Worm (Caenorhabditis elegans) whole organism, L3 larva: ENCODE data around the gene tag-10.

Experiments
- ceh-16 ChIP-seq: sonication (generic microtip); optimal IDR thresholded peaks from 2 replicates; lab custom pipeline; 2017; ENCODE audit warnings: missing biosample characterization, missing genetic modification characterization
- egl-27 ChIP-seq: sonication (generic microtip); optimal IDR thresholded peaks from 4 replicates; lab custom pipeline; 2017; ENCODE audit warnings: missing biosample characterization, missing genetic modification reagents, missing genetic modification characterization
- lin-39 ChIP-seq: fragments of 150-350 bp; optimal IDR thresholded peaks from 2 replicates; lab custom pipeline; 2018; ENCODE audit warnings: missing biosample characterization, missing genetic modification reagents, missing genetic modification characterization
- mdl-1 ChIP-seq: fragments of 150-350 bp; optimal IDR thresholded peaks from 2 replicates; lab custom pipeline; 2014; ENCODE audit warnings: missing biosample characterization, missing genetic modification characterization
- nhr-25 ChIP-seq: sonication (generic microtip); optimal IDR thresholded peaks from 2 replicates; lab custom pipeline; 2017; ENCODE audit warnings: missing biosample characterization, missing genetic modification characterization
- pqm-1 ChIP-seq: fragments of 150-350 bp; optimal IDR thresholded peaks from 2 replicates; lab custom pipeline; 2017; ENCODE audit warnings: missing biosample characterization, missing genetic modification characterization, inconsistent platforms
- snpc-4 ChIP-seq: fragments of 150-350 bp; optimal IDR thresholded peaks from 2 replicates; lab custom pipeline; 2014; ENCODE audit warnings: missing biosample characterization, missing genetic modification characterization
- ztf-4 ChIP-seq: fragments of 150-350 bp; optimal IDR thresholded peaks from 2 replicates; lab custom pipeline; 2014; ENCODE audit warnings: missing biosample characterization, missing genetic modification characterization

ce11 chrII:13679775-13680320 is 47.5 kb downstream of the tag-10 start:
- TF ChIP-seq snpc-4, result no peak
- TF ChIP-seq ceh-16 (tag; lab: Kevin White, UChicago), result no peak
- no peak for TF ChIP-seq pqm-1 (tag; lab: Kevin White, UChicago)
- TF ChIP-seq lin-39 (tag; lab: Kevin White, UChicago), result no peak
- peak; percentile 55 for TF ChIP-seq nhr-25
- TF ChIP-seq mdl-1 (tag; lab: Kevin White, UChicago), result no peak
- no peak for TF ChIP-seq ztf-4 (tag; lab: Kevin White, UChicago)
- no peak for TF ChIP-seq egl-27 (tag; lab: Kevin White, UChicago)
